Worm (Caenorhabditis elegans): ENCODE measurements around the gene F52E1.5.

F52E1.5 gene

ce11 chrV:8426210-8426609, 46.9 kb downstream of the F52E1.5 start:
- TF ChIP-seq lin-14 (GFP tag; optimal IDR thresholded peaks at IDR 0.05) = peak; percentile 2
- peak; percentile 75 for TF ChIP-seq mep-1 (tag; optimal IDR thresholded peaks at IDR 0.05)
- no peak for TF ChIP-seq sup-37 (GFP tag; optimal IDR thresholded peaks at IDR 0.05)
- no peak for TF ChIP-seq F16B12.6 (tag; optimal IDR thresholded peaks at IDR 0.05)
- TF ChIP-seq fkh-10 (GFP tag; optimal IDR thresholded peaks at IDR 0.05) = no peak
- peak; percentile 18 for TF ChIP-seq swsn-7 (tag; optimal IDR thresholded peaks at IDR 0.05)

- peak; percentile 51 for TF ChIP-seq elt-2 (tag; optimal IDR thresholded peaks at IDR 0.05)
- TF ChIP-seq unc-130 (tag; optimal IDR thresholded peaks at IDR 0.05) = peak; percentile 19
- peak; percentile 82 for TF ChIP-seq nhr-85 (tag)
- peak; percentile 47 for TF ChIP-seq lin-14 (GFP tag; optimal IDR thresholded peaks at IDR 0.05)
- TF ChIP-seq pqm-1 (tag; optimal IDR thresholded peaks at IDR 0.05) = no peak
- TF ChIP-seq elt-3 (tag; optimal IDR thresholded peaks at IDR 0.05) = peak in 2 of 6 experiments; percentile 27 to 88
- TF ChIP-seq lin-35 (GFP tag; optimal IDR thresholded peaks at IDR 0.05) = peak in 1 of 2 experiments; percentile 27
- peak; percentile 73 for TF ChIP-seq blmp-1 (tag; optimal IDR thresholded peaks at IDR 0.05)
- TF ChIP-seq C04F5.9 (tag; optimal IDR thresholded peaks at IDR 0.05) = no peak
- no peak for TF ChIP-seq ceh-8 (GFP tag; optimal IDR thresholded peaks at IDR 0.05)
- peak; percentile 52 for TF ChIP-seq nhr-71 (tag; optimal IDR thresholded peaks at IDR 0.05)
- TF ChIP-seq mdl-1 (tag; optimal IDR thresholded peaks at IDR 0.05) = peak in 1 of 2 experiments; percentile 4
- peak; percentile 26 for TF ChIP-seq snu-23 (GFP tag; optimal IDR thresholded peaks at IDR 0.05)
- peak; percentile 73 for TF ChIP-seq nhr-20 (tag; optimal IDR thresholded peaks at IDR 0.05)
Measured at ce11 chrV:8426741-8427457, 47.6 kb downstream of the F52E1.5 start.

DNA sequence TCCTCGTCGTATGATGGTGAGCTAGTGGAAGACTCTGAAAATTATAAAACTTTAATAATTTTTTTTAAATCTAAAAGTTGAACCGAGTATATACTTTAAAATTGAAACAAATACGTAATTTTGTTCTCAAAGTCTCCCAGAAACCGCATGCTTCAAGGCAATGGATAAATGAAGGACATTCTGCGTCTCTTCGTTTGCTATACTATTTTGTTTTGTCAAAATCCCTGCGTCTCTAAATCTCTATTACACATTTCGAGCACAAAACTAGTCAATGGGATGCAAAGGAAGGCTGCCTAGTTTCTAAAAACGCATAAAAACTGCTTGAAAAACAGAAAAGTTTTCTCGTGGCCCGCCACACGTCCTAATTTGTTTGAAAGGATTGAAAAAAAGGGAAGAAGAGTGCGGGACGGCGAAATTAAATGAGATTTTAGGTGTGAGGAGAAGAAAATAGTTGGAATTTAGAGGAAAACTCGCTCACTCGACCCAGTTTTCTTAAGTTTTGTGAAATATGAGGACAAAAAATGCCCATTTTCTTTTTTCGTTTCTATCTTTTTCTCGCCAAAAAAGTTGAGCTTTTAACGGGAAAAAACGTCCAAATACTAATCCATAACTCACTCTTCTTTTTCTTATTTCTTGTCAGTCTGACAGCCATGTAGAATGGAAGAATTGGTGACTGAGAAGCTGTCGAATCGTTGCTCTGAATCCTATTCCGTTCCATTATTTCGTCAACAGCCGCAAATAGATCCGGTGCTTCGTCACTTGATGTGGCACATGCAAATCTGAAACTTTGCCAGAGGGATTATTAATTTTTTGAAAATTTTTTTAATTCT, 49.5 kb downstream of the F52E1.5 start:
- TF ChIP-seq tbx-2 (tag; optimal IDR thresholded peaks at IDR 0.05) = peak; percentile 22
- peak; percentile 7 for TF ChIP-seq irx-1 (tag; optimal IDR thresholded peaks at IDR 0.05)
- TF ChIP-seq egl-13 (tag; optimal IDR thresholded peaks at IDR 0.05) = no peak
- peak; percentile 10 for TF ChIP-seq xbp-1 (tag; optimal IDR thresholded peaks at IDR 0.05)
- peak; percentile 78 for TF ChIP-seq lin-14 (GFP tag; optimal IDR thresholded peaks at IDR 0.05)
- peak; percentile 53 for TF ChIP-seq nhr-85 (tag)
- peak; percentile 42 for TF ChIP-seq nhr-47 (tag; optimal IDR thresholded peaks at IDR 0.05)
- no peak for TF ChIP-seq jun-1 (tag; optimal IDR thresholded peaks at IDR 0.05)
- TF ChIP-seq efl-1 (optimal IDR thresholded peaks at IDR 0.05) = peak; percentile 59 to 66
- TF ChIP-seq efl-1 (GFP tag; optimal IDR thresholded peaks at IDR 0.05 in 1 of 2) = no peak
- no peak for TF ChIP-seq unc-30 (tag; optimal IDR thresholded peaks at IDR 0.05)
- peak; percentile 69 for TF ChIP-seq rnt-1 (tag; optimal IDR thresholded peaks at IDR 0.05)
- no peak for TF ChIP-seq pax-3 (tag; optimal IDR thresholded peaks at IDR 0.05)
- no peak for TF ChIP-seq sox-4 (tag; optimal IDR thresholded peaks at IDR 0.05)
- peak; percentile 64 for TF ChIP-seq dsc-1 (tag; optimal IDR thresholded peaks at IDR 0.05)
- peak; percentile 53 for TF ChIP-seq mep-1 (tag; optimal IDR thresholded peaks at IDR 0.05)
- TF ChIP-seq nhr-71 (tag; optimal IDR thresholded peaks at IDR 0.05) = peak; percentile 66
- TF ChIP-seq unc-130 (tag; optimal IDR thresholded peaks at IDR 0.05) = peak; percentile 5
- TF ChIP-seq snu-23 (GFP tag; optimal IDR thresholded peaks at IDR 0.05) = peak; percentile 34
- peak; percentile 41 for TF ChIP-seq nhr-19 (GFP tag; conservative IDR thresholded peaks at IDR 0.05)
- peak in 2 of 3 experiments; percentile 12 to 34 for TF ChIP-seq ceh-82 (tag; optimal IDR thresholded peaks at IDR 0.05)
- TF ChIP-seq nhr-28 (tag; optimal IDR thresholded peaks at IDR 0.05) = no peak
- TF ChIP-seq mdl-1 (tag; optimal IDR thresholded peaks at IDR 0.05) = peak in 1 of 2 experiments; percentile 28
- TF ChIP-seq nhr-20 (tag; optimal IDR thresholded peaks at IDR 0.05) = peak; percentile 3
- TF ChIP-seq lsy-2 (tag; optimal IDR thresholded peaks at IDR 0.05) = peak; percentile 6 to 24
- peak in 1 of 2 experiments; percentile 11 for TF ChIP-seq lin-35 (GFP tag; optimal IDR thresholded peaks at IDR 0.05)
- no peak for TF ChIP-seq F16B12.6 (tag; optimal IDR thresholded peaks at IDR 0.05)
- no peak for TF ChIP-seq unc-98 (GFP tag; IDR thresholded peaks at IDR 0.05)
- TF ChIP-seq swsn-7 (tag; optimal IDR thresholded peaks at IDR 0.05) = peak; percentile 40
- peak; percentile 21 for TF ChIP-seq fos-1 (tag; optimal IDR thresholded peaks at IDR 0.05)
- no peak for TF ChIP-seq vab-15 (tag; optimal IDR thresholded peaks at IDR 0.05)
- peak; percentile 28 for TF ChIP-seq unc-86 (tag; optimal IDR thresholded peaks at IDR 0.05)
- no peak for TF ChIP-seq ceh-63 (GFP tag; optimal IDR thresholded peaks at IDR 0.05)
- TF ChIP-seq fkh-4 (tag; optimal IDR thresholded peaks at IDR 0.05; ENCODE audit: borderline replicate concordance) = no peak
